Worm (Caenorhabditis elegans): Measurements from ENCODE around the gene air-1.

DNA sequence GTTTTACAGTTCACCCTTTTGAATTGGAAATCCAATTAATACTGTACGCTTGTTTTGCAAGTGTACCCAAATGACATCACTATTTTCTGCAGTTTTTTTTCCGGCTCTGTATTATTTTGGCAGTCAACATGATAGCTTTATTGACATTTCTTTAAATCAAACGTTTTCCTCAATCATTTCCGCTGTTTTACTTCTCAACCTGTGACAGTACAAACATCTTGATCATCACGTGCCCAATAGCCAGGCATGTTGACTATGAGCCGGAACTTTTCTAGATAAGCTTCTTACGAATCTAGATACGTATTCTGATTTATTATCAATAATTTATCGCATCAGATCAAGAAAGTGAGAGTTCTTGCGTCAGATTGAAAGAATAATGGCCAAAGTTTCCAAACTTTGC is 48.6 kb downstream of the air-1 start:
- TF ChIP-seq nhr-237 (tag; optimal IDR thresholded peaks at IDR 0.05) (no peak), elt-1 (tag; optimal IDR thresholded peaks at IDR 0.05; ENCODE audit: borderline replicate concordance, insufficient read depth) (no peak), elt-3 (tag; optimal IDR thresholded peaks at IDR 0.05) (no peak), nhr-76 (tag; optimal IDR thresholded peaks at IDR 0.05) (no peak), nhr-12 (tag; optimal IDR thresholded peaks at IDR 0.05) (no peak), pha-4 (tag; optimal IDR thresholded peaks at IDR 0.05) (no peak), cnd-1 (tag; optimal IDR thresholded peaks at IDR 0.05) (no peak), nhr-28 (tag; optimal IDR thresholded peaks at IDR 0.05) (no peak), lin-13 (tag; optimal IDR thresholded peaks at IDR 0.05) (no peak), mep-1 (tag; optimal IDR thresholded peaks at IDR 0.05) (no peak), nhr-2 (tag; optimal IDR thresholded peaks at IDR 0.05) (no peak), snpc-4 (tag; optimal IDR thresholded peaks at IDR 0.05) (no peak)
